Worm (Caenorhabditis elegans) whole organism, midembryonic: ENCODE results near the gene glna-1.

ENCODE experiments used
- cog-1 ChIP-seq: sonication (generic microtip); optimal IDR thresholded peaks from 2 replicates; lab custom pipeline; 2016; ENCODE audit warnings: missing genetic modification characterization, missing compliant biosample characterization
- flt-1 ChIP-seq: fragments of 200-800 bp; sonication (Bioruptor generic); IDR thresholded peaks from 2 replicates; pipeline ENCODE4 v1.3.6; 2022; ENCODE audit warnings: missing genetic modification characterization, missing compliant biosample characterization
- klf-2 ChIP-seq: fragments of 200-800 bp; sonication (Bioruptor generic); conservative IDR thresholded peaks from 2 replicates; pipeline ENCODE4 v1.3.6; 2022; ENCODE audit warnings: missing genetic modification reagents, missing genetic modification characterization, missing compliant biosample characterization
- med-1 ChIP-seq: sonication (generic microtip); optimal IDR thresholded peaks from 2 replicates; lab custom pipeline; 2017; ENCODE audit warnings: missing genetic modification characterization, mild to moderate bottlenecking, missing compliant biosample characterization, antibody characterized with exemption, missing genetic modification reagents; ENCODE audit not compliant: insufficient read depth
- ref-1 ChIP-seq: fragments of 200-800 bp; sonication (Bioruptor generic); conservative IDR thresholded peaks from 2 replicates; pipeline ENCODE4 v1.3.6; 2022; ENCODE audit warnings: missing genetic modification reagents, missing genetic modification characterization, missing compliant biosample characterization
- tab-1 ChIP-seq: fragments of 200-800 bp; sonication (Bioruptor generic); IDR thresholded peaks from 2 replicates; pipeline ENCODE4 v1.3.6; 2022; ENCODE audit warnings: missing genetic modification characterization, missing compliant biosample characterization
- ztf-29 ChIP-seq: fragments of 200-800 bp; sonication (Bioruptor generic); IDR thresholded peaks from 2 replicates; pipeline ENCODE4 v1.3.6; 2022; ENCODE audit warnings: missing genetic modification reagents, missing genetic modification characterization, missing compliant biosample characterization

ce11 chrII:14703232-14703926 is 29.9 kb downstream of the glna-1 start:
- TF ChIP-seq klf-2 (GFP tag; lab: Robert Waterston, UW) (no peak), ref-1 (GFP tag; lab: Robert Waterston, UW) (no peak), med-1 (no peak), ztf-29 (no peak), tab-1 (GFP tag; lab: Robert Waterston, UW) (no peak), flt-1 (GFP tag; lab: Robert Waterston, UW) (no peak), cog-1 (no peak)
